Worm (Caenorhabditis elegans) whole organism, L4 larva: ENCODE data around the gene K10B4.1.

Experiments used
- F37D6.2 ChIP-seq: sonication (generic microtip); optimal IDR thresholded peaks from 2 replicates; lab custom pipeline; 2016; ENCODE audit warnings: mild to moderate bottlenecking, missing genetic modification characterization, missing compliant biosample characterization
- F44E2.7 ChIP-seq: fragments of 200-800 bp; sonication (Bioruptor generic); IDR thresholded peaks from 2 replicates; pipeline ENCODE4 v2.1.2; 2022; ENCODE audit warnings: missing genetic modification characterization, missing compliant biosample characterization
- Y105C5A.15 ChIP-seq: fragments of 200-800 bp; sonication (Bioruptor generic); IDR thresholded peaks from 2 replicates; pipeline ENCODE4 v1.3.6; 2022; ENCODE audit warnings: missing genetic modification characterization, missing compliant biosample characterization
- aha-1 ChIP-seq: fragments of 150-350 bp; peaks from one replicate; lab custom pipeline; 2014; ENCODE audit warnings: missing biosample characterization, missing genetic modification characterization
- attf-4 ChIP-seq: sonication (generic microtip); optimal IDR thresholded peaks from 3 replicates; lab custom pipeline; 2017; ENCODE audit warnings: missing biosample characterization, missing genetic modification characterization
- cey-2 ChIP-seq: sonication (generic microtip); optimal IDR thresholded peaks from 3 replicates; lab custom pipeline; 2017; ENCODE audit warnings: missing genetic modification characterization, mild to moderate bottlenecking, missing compliant biosample characterization, antibody characterized with exemption, borderline replicate concordance; ENCODE audit not compliant: insufficient read depth
- daf-19 ChIP-seq: fragments of 200-800 bp; sonication (Bioruptor generic); conservative IDR thresholded peaks from 2 replicates; pipeline ENCODE4 v1.3.6; 2022; ENCODE audit warnings: missing genetic modification characterization, missing compliant biosample characterization
- dmd-8 ChIP-seq: fragments of 200-800 bp; sonication (Bioruptor generic); IDR thresholded peaks from 2 replicates; pipeline ENCODE4 v1.3.6; 2022; ENCODE audit warnings: missing genetic modification characterization, missing compliant biosample characterization
- dve-1 ChIP-seq: sonication (generic microtip); optimal IDR thresholded peaks from 2 replicates; lab custom pipeline; 2017; ENCODE audit warnings: antibody characterized with exemption, mild to moderate bottlenecking, missing genetic modification characterization, missing compliant biosample characterization; ENCODE audit not compliant: insufficient read depth
- egl-43 ChIP-seq: fragments of 200-800 bp; sonication (Bioruptor generic); IDR thresholded peaks from 2 replicates; pipeline ENCODE4 v1.3.6; 2022; ENCODE audit warnings: missing genetic modification reagents, missing genetic modification characterization, missing compliant biosample characterization
- hif-1 ChIP-seq, 2 experiments: sonication (generic microtip); optimal IDR thresholded peaks; 2 replicates each; lab custom pipeline; 2016 to 2017; ENCODE audit warnings: missing compliant biosample characterization in 2 of 2, missing genetic modification characterization in 2 of 2, missing genetic modification reagents in 2 of 2, missing genotype in 2 of 2, mild to moderate bottlenecking in 1 of 2
- hlh-11 ChIP-seq: fragments of 200-800 bp; sonication (Bioruptor generic); optimal IDR thresholded peaks from 2 replicates; lab custom pipeline; 2018; ENCODE audit warnings: mild to moderate bottlenecking, missing genetic modification characterization, missing compliant biosample characterization
- hlh-30 ChIP-seq: sonication (generic microtip); optimal IDR thresholded peaks from 2 replicates; lab custom pipeline; 2017; ENCODE audit warnings: antibody characterized with exemption, mild to moderate bottlenecking, missing genetic modification characterization, missing compliant biosample characterization; ENCODE audit not compliant: insufficient read depth
- jun-1 ChIP-seq: fragments of 150-350 bp; optimal IDR thresholded peaks from 2 replicates; lab custom pipeline; 2014; ENCODE audit warnings: missing biosample characterization, missing genetic modification reagents, missing genetic modification characterization
- lin-29 ChIP-seq: fragments of 200-800 bp; sonication (Bioruptor generic); IDR thresholded peaks from 2 replicates; pipeline ENCODE4 v1.3.6; 2022; ENCODE audit warnings: missing genetic modification reagents, missing genetic modification characterization, missing compliant biosample characterization
- lin-38 ChIP-seq: fragments of 200-800 bp; sonication (Bioruptor generic); IDR thresholded peaks from 2 replicates; pipeline ENCODE4 v1.3.6; 2022; ENCODE audit warnings: missing genetic modification reagents, missing genetic modification characterization, missing compliant biosample characterization
- madf-9 ChIP-seq: fragments of 200-800 bp; sonication (Bioruptor generic); conservative IDR thresholded peaks from 2 replicates; pipeline ENCODE4 v1.3.6; 2022; ENCODE audit warnings: missing genetic modification reagents, missing genetic modification characterization, missing compliant biosample characterization
- mep-1 ChIP-seq: fragments of 150-350 bp; sonication (generic microtip); optimal IDR thresholded peaks from 3 replicates; lab custom pipeline; 2014; ENCODE audit warnings: missing biosample characterization, missing genetic modification characterization
- mes-2 ChIP-seq: sonication (generic microtip); optimal IDR thresholded peaks from 2 replicates; lab custom pipeline; 2016; ENCODE audit warnings: missing genotype, mild to moderate bottlenecking, missing genetic modification characterization, missing compliant biosample characterization; ENCODE audit not compliant: poor library complexity, severe bottlenecking
- mxl-3 ChIP-seq: fragments of 200-800 bp; sonication (Bioruptor generic); optimal IDR thresholded peaks from 2 replicates; lab custom pipeline; 2018; ENCODE audit warnings: mild to moderate bottlenecking, missing genetic modification characterization, missing compliant biosample characterization
- nhr-237 ChIP-seq: sonication (generic microtip); optimal IDR thresholded peaks from 2 replicates; lab custom pipeline; 2017; ENCODE audit warnings: missing biosample characterization, missing genetic modification characterization
- nhr-28 ChIP-seq: fragments of 150-350 bp; optimal IDR thresholded peaks from 2 replicates; lab custom pipeline; 2014; ENCODE audit warnings: missing biosample characterization, missing genetic modification characterization
- nhr-76 ChIP-seq: fragments of 150-350 bp; optimal IDR thresholded peaks from 2 replicates; lab custom pipeline; 2014; ENCODE audit warnings: missing biosample characterization, missing genetic modification characterization
- pha-4 ChIP-seq, 2 experiments: fragments of 150-350 bp in 1 of 2; fragments of 200-800 bp in 1 of 2; sonication (Bioruptor generic) in 1 of 2; IDR thresholded peaks in 1 of 2; optimal IDR thresholded peaks in 1 of 2; 2 replicates each; pipeline versions ENCODE4 v1.3.6 to Lab custom; 2014 to 2022; ENCODE audit warnings: missing genetic modification characterization in 2 of 2, missing genetic modification reagents in 2 of 2, missing biosample characterization in 1 of 2, missing compliant biosample characterization in 1 of 2
- pqm-1 ChIP-seq: sonication (generic microtip); optimal IDR thresholded peaks from 2 replicates; lab custom pipeline; 2017; ENCODE audit warnings: missing biosample characterization, missing genetic modification characterization
- set-16 ChIP-seq: fragments of 200-800 bp; sonication (Bioruptor generic); IDR thresholded peaks from 2 replicates; pipeline ENCODE4 v1.3.6; 2022; ENCODE audit warnings: missing genetic modification reagents, missing genetic modification characterization, missing compliant biosample characterization
- skn-1 ChIP-seq: fragments of 150-350 bp; optimal IDR thresholded peaks from 2 replicates; lab custom pipeline; 2014; ENCODE audit warnings: missing biosample characterization, missing genetic modification characterization
- tag-97 ChIP-seq: fragments of 200-800 bp; sonication (Bioruptor generic); IDR thresholded peaks from 2 replicates; pipeline ENCODE4 v1.3.6; 2022; ENCODE audit warnings: missing genetic modification characterization, missing compliant biosample characterization
- tra-1 ChIP-seq: fragments of 200-800 bp; sonication (Bioruptor generic); IDR thresholded peaks from 2 replicates; pipeline ENCODE4 v1.3.6; 2022; ENCODE audit warnings: missing genetic modification reagents, missing genetic modification characterization, missing compliant biosample characterization
- unc-130 ChIP-seq: sonication (generic microtip); optimal IDR thresholded peaks from 2 replicates; lab custom pipeline; 2016; ENCODE audit warnings: missing genetic modification reagents, missing genetic modification characterization, missing compliant biosample characterization
- unc-62 ChIP-seq, 3 experiments: fragments of 150-350 bp in 1 of 3; sonication (generic microtip); optimal IDR thresholded peaks in 2 of 3; peaks in 1 of 3; 1 replicate in 1 of 3; 2 replicates in 2 of 3; lab custom pipeline; 2014 to 2017; ENCODE audit warnings: missing biosample characterization in 3 of 3, missing genetic modification characterization in 3 of 3, missing genetic modification reagents in 3 of 3, missing genotype in 1 of 3
- zip-11 ChIP-seq: fragments of 200-800 bp; sonication (Bioruptor generic); IDR thresholded peaks from 2 replicates; pipeline ENCODE4 v1.3.6; 2022; ENCODE audit warnings: missing genetic modification characterization, missing compliant biosample characterization

The K10B4.1 gene

DNA sequence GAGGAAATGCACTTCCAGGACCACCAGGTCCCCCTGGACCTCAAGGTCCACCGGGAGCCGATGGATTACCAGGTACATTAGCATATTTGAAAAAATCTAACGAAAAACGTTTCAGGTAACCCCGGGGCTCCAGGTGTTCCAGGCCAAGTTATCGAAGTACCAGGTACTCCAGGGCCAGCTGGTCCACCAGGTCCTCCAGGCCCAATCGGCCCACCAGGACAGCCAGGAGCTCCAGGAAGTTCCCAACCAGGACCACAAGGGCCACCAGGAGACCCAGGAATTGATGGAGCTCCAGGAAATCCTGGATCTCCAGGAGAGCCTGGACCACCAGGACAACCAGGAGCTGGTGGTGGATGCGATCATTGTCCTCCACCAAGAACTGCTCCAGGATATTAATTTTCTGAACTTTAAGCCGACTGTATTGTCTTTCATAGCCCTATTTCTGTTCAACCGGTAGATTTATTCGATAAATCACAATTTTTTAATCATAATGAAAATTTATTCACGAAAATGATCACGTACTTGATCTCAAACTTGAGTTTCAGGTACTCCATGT lies 29.9 kb upstream of the K10B4.1 start:
- TF ChIP-seq unc-130 (GFP tag; lab: Kevin White, UChicago) (no peak), egl-43 (GFP tag; lab: Robert Waterston, UW) (peak; percentile 56; the same call in 1 of the 2 replicates), dve-1 (no peak), set-16 (GFP tag; lab: Robert Waterston, UW) (peak; percentile 83), unc-62 (GFP tag; optimal IDR thresholded peaks at IDR 0.05 in 1 of 2; lab: Kevin White, UChicago) (peak in 1 of 2 experiments; percentile 93), unc-62 (tag; optimal IDR thresholded peaks at IDR 0.05; lab: Kevin White, UChicago) (no peak), nhr-76 (tag; lab: Kevin White, UChicago) (no peak), hlh-11 (tag; lab: Kevin White, UChicago) (no peak), F44E2.7 (GFP tag; lab: Robert Waterston, UW) (no peak)

DNA sequence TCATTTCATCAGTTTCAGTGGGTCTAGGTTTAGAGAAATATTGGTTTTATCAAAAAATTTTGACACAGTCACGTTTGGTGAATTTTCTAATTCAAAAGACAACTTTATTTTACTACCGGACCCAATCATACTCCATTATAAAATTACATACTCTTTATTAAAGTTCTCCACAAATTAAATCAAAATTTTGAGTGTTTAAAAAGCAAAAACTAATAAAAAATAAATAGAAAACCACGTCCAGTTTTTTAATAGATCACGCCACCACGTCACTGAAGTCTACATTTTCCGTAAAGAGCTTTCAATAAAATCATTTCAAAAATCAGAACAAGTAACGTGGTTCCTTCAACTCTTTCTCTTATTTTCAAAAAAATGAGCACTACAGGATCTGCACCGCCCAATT lies 29.4 kb upstream of the K10B4.1 start, which contains the start of gene txt-1:
txt-1 (plus strand) TSS at position 301 of the 400 bp plus-strand sequence.
- TF ChIP-seq tag-97 (GFP tag; lab: Robert Waterston, UW): no peak
- no peak for TF ChIP-seq nhr-237 (tag; lab: Kevin White, UChicago)
- TF ChIP-seq Y105C5A.15 (GFP tag; lab: Robert Waterston, UW): no peak
- no peak for TF ChIP-seq daf-19

DNA sequence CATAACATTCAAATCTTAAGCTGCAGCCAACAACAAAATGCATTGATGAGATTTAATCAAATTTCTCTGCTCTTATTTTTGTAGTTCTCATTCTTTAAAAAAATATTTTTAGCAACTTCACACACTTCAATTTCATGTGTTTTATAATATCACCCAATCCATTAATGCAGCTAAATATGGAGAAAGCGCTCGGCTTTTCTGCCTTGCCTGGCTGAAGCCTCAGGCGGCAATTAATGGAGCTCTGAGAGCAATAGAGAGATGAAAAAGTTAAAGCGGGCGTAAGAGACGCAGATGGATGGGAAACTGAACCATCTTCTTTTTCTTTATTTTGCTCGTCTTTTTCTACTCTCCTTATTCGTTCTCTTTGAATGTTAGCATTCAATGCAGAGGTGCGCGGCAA lies 27.6 kb upstream of the K10B4.1 start:
- TF ChIP-seq nhr-28 (tag; lab: Kevin White, UChicago): no peak
- TF ChIP-seq cey-2 (tag; lab: Kevin White, UChicago): no peak
- TF ChIP-seq mes-2: no peak
- TF ChIP-seq pha-4 (GFP tag; IDR thresholded peaks at IDR 0.05; lab: Robert Waterston, UW): no peak
- TF ChIP-seq pha-4 (tag; optimal IDR thresholded peaks at IDR 0.05; lab: Kevin White, UChicago): no peak
- TF ChIP-seq dve-1: no peak
- no peak for TF ChIP-seq lin-29

DNA sequence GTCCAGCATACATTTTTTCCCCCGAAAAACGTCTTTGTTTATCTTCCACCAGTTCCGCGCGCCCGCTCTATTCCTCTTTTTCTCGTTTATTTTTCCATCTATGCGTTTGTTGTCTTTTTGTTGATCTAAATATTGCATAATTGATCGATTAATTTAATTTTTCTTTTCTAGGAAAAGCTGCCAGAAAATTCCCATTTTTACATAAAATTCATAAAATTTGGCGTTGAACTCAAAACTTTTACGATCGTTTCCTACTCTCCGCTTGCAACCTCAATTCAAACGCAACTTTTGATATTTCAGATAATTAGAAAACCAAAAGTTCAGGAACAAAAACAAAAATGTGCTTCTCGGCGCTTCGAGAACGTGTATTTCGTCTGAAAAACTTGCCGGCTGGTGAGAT lies 26.4 kb upstream of the K10B4.1 start, which contains the start of gene C50D2.2:
C50D2.2 (plus strand) TSS at position 301 of the 400 bp plus-strand sequence.
- peak; percentile 20 for TF ChIP-seq aha-1 (tag; lab: Kevin White, UChicago)
- no peak for TF ChIP-seq skn-1

DNA sequence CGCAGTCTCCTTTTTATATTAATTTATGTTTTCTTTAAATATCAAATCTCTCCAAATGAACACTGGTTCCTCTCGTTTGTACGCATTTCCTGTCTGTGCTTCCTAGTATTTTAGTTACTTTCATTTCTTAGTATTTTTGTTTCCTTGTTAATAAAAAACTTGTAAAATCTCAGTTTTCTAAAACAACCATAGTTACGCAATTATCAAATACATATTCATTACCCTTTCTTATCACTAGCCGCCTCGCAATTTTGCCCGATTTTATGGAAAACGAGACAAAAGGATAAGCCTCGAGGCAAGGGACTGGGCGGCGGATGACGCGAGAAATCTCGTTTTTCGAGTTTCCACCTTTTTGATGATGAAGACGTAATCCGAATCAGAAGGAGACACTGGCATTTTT lies 24.0 kb upstream of the K10B4.1 start, which contains the start of gene C50D2.1:
C50D2.1 (plus strand) TSS at position 301 of the 400 bp plus-strand sequence.
- TF ChIP-seq mep-1 (tag; lab: Kevin White, UChicago) (no peak), zip-11 (GFP tag; lab: Robert Waterston, UW) (no peak), dve-1 (no peak), madf-9 (GFP tag; lab: Robert Waterston, UW) (no peak), aha-1 (tag; lab: Kevin White, UChicago) (peak; percentile 16)

DNA sequence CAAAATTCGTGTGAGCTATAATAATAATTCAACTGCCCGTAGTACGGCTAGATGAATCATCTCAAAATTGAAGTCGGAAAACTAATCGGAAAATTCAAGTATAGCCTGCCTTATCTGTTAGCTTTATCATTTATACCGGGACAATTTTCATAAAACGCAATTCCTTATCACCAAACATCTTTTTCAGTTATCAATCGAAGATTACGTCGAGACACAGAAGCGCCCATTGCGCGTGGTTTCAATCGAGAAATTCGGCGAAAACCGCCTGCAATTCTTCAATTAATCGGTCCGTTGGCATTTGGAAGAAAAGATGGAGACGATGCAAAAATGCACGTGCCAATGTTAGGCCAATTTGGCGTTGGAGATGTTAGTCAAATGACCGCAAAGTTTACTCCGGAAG lies 23.0 kb upstream of the K10B4.1 start:
- TF ChIP-seq hlh-30 (peak; percentile 24), nhr-28 (tag; lab: Kevin White, UChicago) (no peak), pqm-1 (peak; percentile 13), jun-1 (tag; lab: Kevin White, UChicago) (no peak), hif-1 (tag; optimal IDR thresholded peaks at IDR 0.05; lab: Kevin White, UChicago) (no peak), dmd-8 (no peak), hlh-11 (tag; lab: Kevin White, UChicago) (peak; percentile 3), tra-1 (GFP tag; lab: Robert Waterston, UW) (no peak), F37D6.2 (tag; lab: Kevin White, UChicago) (no peak), mxl-3 (GFP tag; lab: Kevin White, UChicago) (peak; percentile 60), lin-38 (GFP tag; lab: Robert Waterston, UW) (no peak), attf-4 (tag; lab: Kevin White, UChicago) (no peak), unc-62 (GFP tag; optimal IDR thresholded peaks at IDR 0.05 in 1 of 2; lab: Kevin White, UChicago) (peak in 1 of 2 experiments; percentile 71), unc-62 (tag; optimal IDR thresholded peaks at IDR 0.05; lab: Kevin White, UChicago) (no peak)
- TF ChIP-seq, all 104 proteins: peak for 5
